Worm (Caenorhabditis elegans) whole organism, L1 larva: ENCODE measurements around the gene egl-18.
A peak's percentile ranks its signal among the peaks of the same experiment; 100 is the strongest.

ENCODE experiments used
- C34B4.2 ChIP-seq: sonication (generic microtip); optimal IDR thresholded peaks from 2 replicates; lab custom pipeline; 2017; ENCODE audit warnings: mild to moderate bottlenecking, missing genetic modification characterization, missing compliant biosample characterization
- alr-1 ChIP-seq: fragments of 200-800 bp; sonication (Bioruptor generic); optimal IDR thresholded peaks from 2 replicates; lab custom pipeline; 2018; ENCODE audit warnings: borderline replicate concordance, mild to moderate bottlenecking, missing genetic modification characterization, missing compliant biosample characterization
- aly-2 ChIP-seq: fragments of 150-350 bp; optimal IDR thresholded peaks from 2 replicates; lab custom pipeline; 2014; ENCODE audit warnings: missing biosample characterization, missing genetic modification characterization
- ama-1 ChIP-seq: fragments of 150-350 bp; optimal IDR thresholded peaks from 2 replicates; lab custom pipeline; 2014
- blmp-1 ChIP-seq: fragments of 150-350 bp; optimal IDR thresholded peaks from 2 replicates; lab custom pipeline; 2014; ENCODE audit warnings: missing biosample characterization, missing genetic modification characterization
- ceh-90 ChIP-seq: sonication (generic microtip); optimal IDR thresholded peaks from 2 replicates; lab custom pipeline; 2016; ENCODE audit warnings: missing genetic modification characterization, missing compliant biosample characterization
- dsc-1 ChIP-seq: sonication (generic microtip); optimal IDR thresholded peaks from 2 replicates; lab custom pipeline; 2016; ENCODE audit warnings: mild to moderate bottlenecking, missing genetic modification characterization, missing compliant biosample characterization
- efl-3 ChIP-seq: fragments of 200-800 bp; sonication (Bioruptor generic); optimal IDR thresholded peaks from 2 replicates; lab custom pipeline; 2018; ENCODE audit warnings: mild to moderate bottlenecking, missing genetic modification characterization, missing compliant biosample characterization
- egl-27 ChIP-seq, 2 experiments: fragments of 150-350 bp in 1 of 2; sonication (generic microtip); optimal IDR thresholded peaks; 3 replicates each; lab custom pipeline; 2017 to 2018; ENCODE audit warnings: missing biosample characterization in 2 of 2, missing genetic modification characterization in 2 of 2, missing genetic modification reagents in 2 of 2
- fkh-8 ChIP-seq: sonication (generic microtip); optimal IDR thresholded peaks from 2 replicates; lab custom pipeline; 2016; ENCODE audit warnings: mild to moderate bottlenecking, missing genetic modification characterization, missing compliant biosample characterization
- grh-1 ChIP-seq: fragments of 200-800 bp; sonication (Bioruptor generic); IDR thresholded peaks from 2 replicates; pipeline ENCODE4 v1.3.6; 2022; ENCODE audit warnings: missing genetic modification reagents, missing genetic modification characterization, missing compliant biosample characterization
- hlh-17 ChIP-seq: fragments of 200-800 bp; sonication (Bioruptor generic); optimal IDR thresholded peaks from 2 replicates; lab custom pipeline; 2018; ENCODE audit warnings: missing genetic modification characterization, mild to moderate bottlenecking, missing compliant biosample characterization, moderate library complexity, borderline replicate concordance
- hpl-2 ChIP-seq: fragments of 150-350 bp; optimal IDR thresholded peaks from 2 replicates; lab custom pipeline; 2014; ENCODE audit warnings: missing biosample characterization, missing genetic modification reagents, missing genetic modification characterization
- irx-1 ChIP-seq: sonication (generic microtip); optimal IDR thresholded peaks from 2 replicates; lab custom pipeline; 2016; ENCODE audit warnings: missing genetic modification characterization, missing compliant biosample characterization
- lin-13 ChIP-seq: fragments of 150-350 bp; optimal IDR thresholded peaks from 2 replicates; lab custom pipeline; 2014; ENCODE audit warnings: missing biosample characterization, missing genetic modification reagents, missing genetic modification characterization
- lin-14 ChIP-seq: fragments of 200-800 bp; sonication (Bioruptor generic); optimal IDR thresholded peaks from 2 replicates; lab custom pipeline; 2018; ENCODE audit warnings: mild to moderate bottlenecking, missing genetic modification characterization, moderate library complexity, missing compliant biosample characterization
- lin-15B ChIP-seq: fragments of 150-350 bp; sonication (generic microtip); optimal IDR thresholded peaks from 3 replicates; lab custom pipeline; 2014; ENCODE audit warnings: missing biosample characterization, missing genetic modification characterization
- lir-3 ChIP-seq: sonication (generic microtip); optimal IDR thresholded peaks from 2 replicates; lab custom pipeline; 2016; ENCODE audit warnings: mild to moderate bottlenecking, missing genetic modification characterization, moderate library complexity, missing compliant biosample characterization; ENCODE audit not compliant: poor library complexity
- lsy-2 ChIP-seq, 2 experiments: fragments of 150-350 bp; optimal IDR thresholded peaks; 2 replicates each; lab custom pipeline; 2014; ENCODE audit warnings: missing biosample characterization in 2 of 2, missing genetic modification characterization in 2 of 2
- nhr-11 ChIP-seq: fragments of 150-350 bp; optimal IDR thresholded peaks from 2 replicates; lab custom pipeline; 2014; ENCODE audit warnings: missing biosample characterization, missing genetic modification characterization
- nhr-20 ChIP-seq: sonication (generic microtip); optimal IDR thresholded peaks from 2 replicates; lab custom pipeline; 2016; ENCODE audit warnings: mild to moderate bottlenecking, missing genetic modification characterization, missing compliant biosample characterization
- nhr-237 ChIP-seq: fragments of 150-350 bp; optimal IDR thresholded peaks from 2 replicates; lab custom pipeline; 2014; ENCODE audit warnings: missing biosample characterization, missing genetic modification characterization
- nhr-28 ChIP-seq: fragments of 150-350 bp; optimal IDR thresholded peaks from 2 replicates; lab custom pipeline; 2014; ENCODE audit warnings: missing biosample characterization, missing genetic modification characterization
- nhr-71 ChIP-seq: sonication (generic microtip); optimal IDR thresholded peaks from 2 replicates; lab custom pipeline; 2016; ENCODE audit warnings: mild to moderate bottlenecking, missing genetic modification characterization, moderate library complexity, missing compliant biosample characterization
- nhr-76 ChIP-seq: sonication (generic microtip); optimal IDR thresholded peaks from 2 replicates; lab custom pipeline; 2017; ENCODE audit warnings: missing biosample characterization, missing genetic modification characterization
- nhr-85 ChIP-seq: sonication (generic microtip); peaks from one replicate; lab custom pipeline; 2016; ENCODE audit warnings: missing genetic modification characterization, inconsistent platforms, missing compliant biosample characterization
- pqm-1 ChIP-seq: sonication (generic microtip); optimal IDR thresholded peaks from 3 replicates; lab custom pipeline; 2017; ENCODE audit warnings: missing biosample characterization, missing genetic modification characterization
- sox-4 ChIP-seq: sonication (generic microtip); optimal IDR thresholded peaks from 2 replicates; lab custom pipeline; 2016; ENCODE audit warnings: missing genetic modification characterization, missing compliant biosample characterization
- sptf-1 ChIP-seq: fragments of 150-350 bp; optimal IDR thresholded peaks from 2 replicates; lab custom pipeline; 2014; ENCODE audit warnings: missing biosample characterization, missing genetic modification characterization
- tbx-2 ChIP-seq: sonication (generic microtip); optimal IDR thresholded peaks from 2 replicates; lab custom pipeline; 2016; ENCODE audit warnings: missing genetic modification characterization, missing compliant biosample characterization
- tlp-1 ChIP-seq: fragments of 150-350 bp; optimal IDR thresholded peaks from 2 replicates; lab custom pipeline; 2014; ENCODE audit warnings: missing biosample characterization, missing genetic modification characterization
- unc-130 ChIP-seq: fragments of 150-350 bp; optimal IDR thresholded peaks from 2 replicates; lab custom pipeline; 2017; ENCODE audit warnings: missing biosample characterization, missing genetic modification characterization, inconsistent platforms
- unc-98 ChIP-seq: fragments of 200-800 bp; sonication (Bioruptor generic); IDR thresholded peaks from 2 replicates; pipeline ENCODE4 v1.3.6; 2022; ENCODE audit warnings: missing genetic modification characterization, missing compliant biosample characterization
- vab-15 ChIP-seq: sonication (generic microtip); optimal IDR thresholded peaks from 2 replicates; lab custom pipeline; 2017; ENCODE audit warnings: missing genotype, mild to moderate bottlenecking, missing genetic modification characterization, missing compliant biosample characterization
- zag-1 ChIP-seq: fragments of 150-350 bp; optimal IDR thresholded peaks from 2 replicates; lab custom pipeline; 2014; ENCODE audit warnings: missing biosample characterization, missing genetic modification characterization
- ztf-11 ChIP-seq, 2 experiments: sonication (generic microtip); optimal IDR thresholded peaks; 2 replicates each; lab custom pipeline; 2016 to 2017; ENCODE audit warnings: missing genetic modification characterization in 2 of 2, missing biosample characterization in 1 of 2, missing compliant biosample characterization in 1 of 2
- ztf-4 ChIP-seq: fragments of 150-350 bp; optimal IDR thresholded peaks from 2 replicates; lab custom pipeline; 2014; ENCODE audit warnings: missing biosample characterization, missing genetic modification characterization

Gene egl-18

ce11 chrIV:1908467-1908866, 6.3 kb downstream of the egl-18 start:
- peak; percentile 10 for TF ChIP-seq lin-14
- TF ChIP-seq fkh-8: peak; percentile 12
- TF ChIP-seq lsy-2 (tag; optimal IDR thresholded peaks at IDR 0.05; lab: Kevin White, UChicago): no peak

- TF ChIP-seq vab-15: no peak
- TF ChIP-seq nhr-11 (tag; lab: Kevin White, UChicago): no peak
- no peak for TF ChIP-seq hlh-17 (GFP tag; lab: Kevin White, UChicago)
- no peak for TF ChIP-seq unc-130 (tag; lab: Kevin White, UChicago)
- no peak for TF ChIP-seq sptf-1 (tag; lab: Kevin White, UChicago)
- no peak for TF ChIP-seq C34B4.2 (tag; lab: Kevin White, UChicago)
- TF ChIP-seq sox-4 (tag; lab: Kevin White, UChicago): no peak
- TF ChIP-seq nhr-76: no peak
These were observed 6.8 kb downstream of the egl-18 start for ce11 chrIV:1908921-1909320.

ce11 chrIV:1911273-1911672, 9.2 kb downstream of the egl-18 start:
- TF ChIP-seq lin-13 (GFP tag; lab: Kevin White, UChicago): no peak
- TF ChIP-seq nhr-237 (tag; lab: Kevin White, UChicago): no peak
- TF ChIP-seq ama-1 (lab: Kevin White, UChicago): no peak
- TF ChIP-seq dsc-1: no peak
- TF ChIP-seq hlh-17 (GFP tag; lab: Kevin White, UChicago): no peak
- no peak for TF ChIP-seq nhr-28
- peak; percentile 17 for TF ChIP-seq nhr-20 (tag; lab: Kevin White, UChicago)
- peak; percentile 16 for TF ChIP-seq irx-1
- TF ChIP-seq grh-1: peak; percentile 29; the same call in 1 of the 2 replicates
- TF ChIP-seq lin-15B: no peak
- TF ChIP-seq nhr-71 (tag; lab: Kevin White, UChicago): peak; percentile 10
- no peak for TF ChIP-seq tlp-1 (tag; lab: Kevin White, UChicago)
- no peak for TF ChIP-seq nhr-76
- TF ChIP-seq blmp-1 (tag; lab: Kevin White, UChicago): peak; percentile 45
- peak; percentile 80 for TF ChIP-seq lin-14
- no peak for TF ChIP-seq alr-1 (tag; lab: Kevin White, UChicago)
- peak; percentile 78 for TF ChIP-seq efl-3
- peak; percentile 96 for TF ChIP-seq nhr-85 (tag; lab: Kevin White, UChicago)

- peak; percentile 33 for TF ChIP-seq lin-14
- peak; percentile 26 for TF ChIP-seq nhr-85 (tag; lab: Kevin White, UChicago)
- TF ChIP-seq aly-2: no peak
- TF ChIP-seq, all 84 proteins: peak for 2
These were observed 12.8 kb downstream of the egl-18 start for ce11 chrIV:1914900-1915299.

- TF ChIP-seq nhr-76 (no peak), blmp-1 (tag; lab: Kevin White, UChicago) (peak; percentile 17)
These were observed 13.4 kb downstream of the egl-18 start for ce11 chrIV:1915549-1915948.

- no peak for TF ChIP-seq ztf-4 (tag; lab: Kevin White, UChicago)
- TF ChIP-seq nhr-28: no peak
- peak; percentile 70 for TF ChIP-seq nhr-85 (tag; lab: Kevin White, UChicago)
- TF ChIP-seq zag-1 (tag; lab: Kevin White, UChicago): no peak
- TF ChIP-seq lin-14: peak; percentile 2
- TF ChIP-seq, all 84 proteins: peak for 2
These were observed 14.1 kb downstream of the egl-18 start for ce11 chrIV:1916247-1916646.

ce11 chrIV:1917819-1918218, 15.7 kb downstream of the egl-18 start, which contains the start of gene elt-6:
Gene elt-6, plus strand, starts transcription at chrIV:1917977.
- no peak for TF ChIP-seq egl-27 (tag; optimal IDR thresholded peaks at IDR 0.05; lab: Kevin White, UChicago)
- TF ChIP-seq unc-98 (GFP tag; lab: Robert Waterston, UW): no peak
- no peak for TF ChIP-seq hpl-2 (GFP tag; lab: Kevin White, UChicago)
- TF ChIP-seq nhr-20 (tag; lab: Kevin White, UChicago): no peak
- no peak for TF ChIP-seq pqm-1 (tag; lab: Kevin White, UChicago)
- no peak for TF ChIP-seq ceh-90 (tag; lab: Kevin White, UChicago)
- TF ChIP-seq nhr-85 (tag; lab: Kevin White, UChicago): peak; percentile 40
- TF ChIP-seq grh-1: 0 out of 2 replicates have a peak, but pooled peaks have one; percentile 24
- no peak for TF ChIP-seq tbx-2 (tag; lab: Kevin White, UChicago)
- TF ChIP-seq ztf-11 (tag; optimal IDR thresholded peaks at IDR 0.05; lab: Kevin White, UChicago): no peak
- no peak for TF ChIP-seq lir-3 (tag; lab: Kevin White, UChicago)
